Worm (Caenorhabditis elegans): Measurements from ENCODE around the gene srh-23.

DNA sequence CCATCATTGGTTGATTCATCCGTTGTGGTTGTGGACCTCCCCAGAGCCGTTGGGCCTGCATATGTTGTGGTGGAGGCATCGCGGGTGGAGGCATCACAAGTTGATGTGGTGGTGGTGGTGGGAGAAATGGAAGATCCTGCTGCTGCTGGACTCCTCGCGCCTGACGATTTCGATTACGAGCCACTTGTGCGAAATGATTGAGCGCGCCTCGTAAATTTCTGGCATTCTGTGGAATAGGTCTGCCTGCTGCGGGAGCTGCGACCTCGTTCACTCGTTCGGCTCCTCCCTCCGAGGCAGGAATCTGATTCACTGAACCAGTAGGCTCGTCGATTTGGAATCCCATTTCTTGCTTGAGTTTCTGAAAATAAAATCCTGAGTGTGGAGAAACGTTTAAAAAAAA lies 39.8 kb downstream of the srh-23 start:
- TF ChIP-seq ztf-23 (GFP tag; IDR thresholded peaks at IDR 0.05) (no peak), ref-1 (GFP tag; conservative IDR thresholded peaks at IDR 0.05) (no peak), tab-1 (GFP tag; IDR thresholded peaks at IDR 0.05) (no peak), T22C8.4 (GFP tag; IDR thresholded peaks at IDR 0.05) (no peak), klf-2 (GFP tag; conservative IDR thresholded peaks at IDR 0.05) (0 out of 2 replicates have a peak, but pooled peaks have one; percentile 22), flt-1 (GFP tag; IDR thresholded peaks at IDR 0.05) (no peak)
